Worm (Caenorhabditis elegans): ENCODE data around the gene H39E23.2.

H39E23.2 gene

DNA sequence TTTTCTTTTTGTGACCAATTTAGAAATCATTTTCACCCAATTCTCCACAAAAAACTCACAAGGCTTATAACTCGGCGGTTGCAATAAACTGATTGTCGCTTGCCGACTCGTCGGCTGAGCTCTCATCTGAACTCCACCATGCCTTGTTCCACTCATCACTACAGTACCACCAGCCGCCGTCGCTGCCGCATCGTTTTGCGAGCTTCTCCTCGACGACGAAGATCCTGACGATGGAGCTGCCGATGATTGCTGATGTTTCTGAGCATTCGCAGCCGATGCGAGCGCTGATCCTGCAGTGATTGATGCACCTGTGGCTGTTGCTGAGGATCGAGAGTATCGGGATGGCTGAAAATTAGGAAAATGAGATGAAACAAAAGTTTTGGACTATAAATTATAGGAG lies 10.5 kb downstream of the H39E23.2 start:
- TF ChIP-seq elt-2 (tag; optimal IDR thresholded peaks at IDR 0.05), result no peak
- no peak for TF ChIP-seq egl-5 (tag; optimal IDR thresholded peaks at IDR 0.05)
- TF ChIP-seq fos-1 (tag; optimal IDR thresholded peaks at IDR 0.05), result no peak
- no peak for TF ChIP-seq ZK546.5 (tag; optimal IDR thresholded peaks at IDR 0.05)
- TF ChIP-seq pha-4 (tag; optimal IDR thresholded peaks at IDR 0.05), result no peak
- no peak for TF ChIP-seq tbx-2 (tag; optimal IDR thresholded peaks at IDR 0.05)
- no peak for TF ChIP-seq ztf-4 (tag; optimal IDR thresholded peaks at IDR 0.05)
- no peak for TF ChIP-seq hmg-11 (tag; optimal IDR thresholded peaks at IDR 0.05)
- TF ChIP-seq nhr-77 (tag; optimal IDR thresholded peaks at IDR 0.05), result no peak
- no peak for TF ChIP-seq nhr-23 (tag; optimal IDR thresholded peaks at IDR 0.05)
- TF ChIP-seq unc-62 (GFP tag; optimal IDR thresholded peaks at IDR 0.05), result no peak
- TF ChIP-seq mdl-1 (tag; optimal IDR thresholded peaks at IDR 0.05), result no peak
- no peak for TF ChIP-seq nhr-25 (tag; optimal IDR thresholded peaks at IDR 0.05)
- TF ChIP-seq nhr-11 (tag; optimal IDR thresholded peaks at IDR 0.05), result no peak
- no peak for TF ChIP-seq nfya-1 (tag; optimal IDR thresholded peaks at IDR 0.05; ENCODE audit: insufficient read depth)
- no peak for TF ChIP-seq unc-39 (tag; optimal IDR thresholded peaks at IDR 0.05)
- TF ChIP-seq ceh-28 (tag; optimal IDR thresholded peaks at IDR 0.05), result no peak
- TF ChIP-seq skn-1 (tag; optimal IDR thresholded peaks at IDR 0.05), result no peak

DNA sequence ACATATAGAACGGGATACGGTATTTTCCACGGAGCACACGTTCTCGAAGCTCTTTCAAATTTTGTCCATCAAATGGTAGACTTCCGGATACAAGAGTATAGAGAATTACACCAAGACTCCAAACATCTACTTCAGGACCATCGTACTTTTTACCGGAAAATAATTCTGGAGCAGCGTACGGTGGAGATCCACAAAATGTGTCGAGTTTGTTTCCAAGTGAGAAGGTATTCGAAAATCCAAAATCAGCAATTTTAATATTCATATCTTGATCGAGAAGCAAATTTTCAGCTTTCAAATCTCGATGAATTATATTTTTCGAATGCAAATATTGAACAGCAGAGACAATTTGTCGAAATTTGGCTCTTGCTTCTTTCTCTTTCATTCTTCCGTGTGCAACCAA lies 13.0 kb downstream of the H39E23.2 start:
- TF ChIP-seq ama-1 (optimal IDR thresholded peaks at IDR 0.05) (no peak), daf-12 (tag; optimal IDR thresholded peaks at IDR 0.05) (no peak), nhr-76 (tag; optimal IDR thresholded peaks at IDR 0.05) (no peak), skn-1 (tag; optimal IDR thresholded peaks at IDR 0.05) (no peak), fkh-2 (tag; optimal IDR thresholded peaks at IDR 0.05) (no peak), nhr-43 (tag; optimal IDR thresholded peaks at IDR 0.05; ENCODE audit: poor library complexity, severe bottlenecking) (no peak), nhr-23 (tag; optimal IDR thresholded peaks at IDR 0.05) (no peak), nhr-77 (tag; optimal IDR thresholded peaks at IDR 0.05) (no peak)

DNA sequence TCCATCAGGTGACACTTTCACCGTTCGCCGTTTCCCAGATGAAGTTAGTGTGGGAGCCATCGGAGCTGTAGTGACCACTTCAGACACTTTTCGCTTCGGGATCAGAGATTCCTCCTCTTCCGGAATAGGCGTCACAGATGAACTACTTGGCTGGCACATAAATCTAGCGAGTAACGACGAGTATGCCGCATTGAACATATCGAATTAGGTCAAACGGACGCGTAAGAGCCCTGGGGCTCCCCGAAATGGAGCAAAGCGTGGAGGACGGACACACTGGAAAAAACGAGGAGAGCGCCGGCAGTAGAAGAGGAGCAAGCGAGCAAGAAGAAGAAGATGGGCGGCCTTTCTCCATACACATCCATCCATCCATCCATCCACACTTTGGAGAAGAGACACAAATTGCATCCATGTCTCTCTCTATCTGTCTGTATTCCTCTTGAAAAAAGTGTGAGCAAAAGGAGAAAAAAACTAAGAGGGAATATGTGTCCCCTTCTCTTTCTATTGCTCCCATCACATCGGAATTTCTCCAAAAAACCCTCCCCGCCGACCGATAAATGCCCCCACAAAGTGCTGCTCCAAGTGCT lies 16.3 kb downstream of the H39E23.2 start:
- TF ChIP-seq lin-15B (tag; optimal IDR thresholded peaks at IDR 0.05) (no peak), zag-1 (tag; optimal IDR thresholded peaks at IDR 0.05) (no peak), ama-1 (optimal IDR thresholded peaks at IDR 0.05) (no peak), ceh-16 (tag; optimal IDR thresholded peaks at IDR 0.05) (no peak), hmg-11 (tag; optimal IDR thresholded peaks at IDR 0.05) (peak; percentile 13), nhr-67 (tag; optimal IDR thresholded peaks at IDR 0.05) (no peak), elt-3 (tag; optimal IDR thresholded peaks at IDR 0.05) (no peak), ZK546.5 (tag; optimal IDR thresholded peaks at IDR 0.05) (no peak), lin-39 (tag; optimal IDR thresholded peaks at IDR 0.05) (peak; percentile 27), nhr-23 (tag; optimal IDR thresholded peaks at IDR 0.05) (no peak)

DNA sequence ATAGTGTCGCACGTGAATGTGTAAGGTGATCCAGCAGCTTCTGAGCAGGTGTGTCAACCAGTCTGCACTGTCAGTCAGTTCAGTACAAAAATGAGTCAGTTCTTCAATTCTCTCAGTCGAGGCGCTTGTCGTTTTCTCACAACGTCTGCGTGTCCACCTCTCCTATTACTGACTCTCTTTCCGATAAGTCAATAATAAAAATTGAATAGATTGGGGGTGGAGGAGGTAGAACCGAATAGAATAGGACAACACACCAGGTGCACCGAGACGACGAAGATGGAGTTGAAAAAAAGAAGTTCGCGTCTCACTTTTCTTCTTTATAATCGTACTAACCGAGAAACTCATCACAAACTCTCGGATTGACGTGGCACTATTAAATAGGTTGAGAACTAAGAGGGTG lies 17.7 kb downstream of the H39E23.2 start:
- no peak for TF ChIP-seq nfya-1 (tag; optimal IDR thresholded peaks at IDR 0.05; ENCODE audit: insufficient read depth)
- peak; percentile 72 for TF ChIP-seq pha-4 (tag; optimal IDR thresholded peaks at IDR 0.05)
- no peak for TF ChIP-seq nhr-237 (tag; optimal IDR thresholded peaks at IDR 0.05)
- no peak for TF ChIP-seq nhr-23 (tag; optimal IDR thresholded peaks at IDR 0.05)
- TF ChIP-seq lsy-12 (tag; optimal IDR thresholded peaks at IDR 0.05), result no peak
- TF ChIP-seq fos-1 (tag; optimal IDR thresholded peaks at IDR 0.05), result no peak
- TF ChIP-seq jun-1 (tag; optimal IDR thresholded peaks at IDR 0.05), result no peak
- peak; percentile 47 for TF ChIP-seq elt-2 (tag; optimal IDR thresholded peaks at IDR 0.05)

DNA sequence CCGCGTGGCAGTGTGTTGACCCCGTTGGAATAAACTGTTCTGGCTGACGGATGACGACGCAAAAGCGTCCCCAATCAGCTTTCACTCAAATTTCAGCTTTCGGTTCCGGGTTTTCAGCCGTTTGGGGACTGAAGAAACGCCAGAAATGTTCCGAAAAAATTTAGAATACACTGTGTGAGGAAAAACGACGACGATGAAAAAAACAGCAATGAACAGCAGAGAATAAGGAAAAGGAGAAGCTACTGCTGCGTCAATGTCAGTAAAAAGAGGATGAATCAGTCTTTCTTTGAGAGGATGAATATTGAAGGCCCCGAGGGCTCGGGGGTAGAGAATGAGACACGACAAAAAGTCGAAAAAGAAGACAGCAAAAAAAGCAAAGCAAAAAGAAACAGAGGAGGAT lies 18.7 kb downstream of the H39E23.2 start:
- no peak for TF ChIP-seq nhr-25 (tag; optimal IDR thresholded peaks at IDR 0.05)
- TF ChIP-seq sea-2 (GFP tag; optimal IDR thresholded peaks at IDR 0.05), result no peak
- no peak for TF ChIP-seq lin-39 (tag; optimal IDR thresholded peaks at IDR 0.05)
- no peak for TF ChIP-seq skn-1 (tag; optimal IDR thresholded peaks at IDR 0.05)
- no peak for TF ChIP-seq lsy-12 (tag; optimal IDR thresholded peaks at IDR 0.05)
- no peak for TF ChIP-seq ztf-4 (tag; optimal IDR thresholded peaks at IDR 0.05)
- TF ChIP-seq nhr-76 (tag; optimal IDR thresholded peaks at IDR 0.05), result no peak
